Fruit fly (Drosophila melanogaster) whole organism, embryonic: ENCODE data around the gene PpD6.

ENCODE experiments used
- Aef1 ChIP-seq: fragments of 200-800 bp; sonication (Bioruptor generic); IDR thresholded peaks from 3 replicates; pipeline ENCODE4 v1.3.6; 2022; ENCODE audit warnings: missing biosample characterization, missing genetic modification characterization
- B-H1 ChIP-seq: fragments of 200-800 bp; sonication (Bioruptor generic); IDR thresholded peaks from 3 replicates; pipeline ENCODE4 v1.3.6; 2022; ENCODE audit warnings: missing biosample characterization, missing genetic modification characterization
- Blimp-1 ChIP-seq: fragments of 200-800 bp; sonication (Bioruptor generic); optimal IDR thresholded peaks from 3 replicates; lab custom pipeline; 2018; ENCODE audit warnings: missing biosample characterization, missing genetic modification characterization, mild to moderate bottlenecking, moderate library complexity, missing genetic modification reagents
- CG10209 ChIP-seq: fragments of 200-800 bp; sonication (Bioruptor generic); optimal IDR thresholded peaks from 3 replicates; lab custom pipeline; 2017; ENCODE audit warnings: missing biosample characterization, mild to moderate bottlenecking, missing genetic modification characterization, missing genetic modification reagents
- CG11093 ChIP-seq: fragments of 200-800 bp; sonication (Bioruptor generic); IDR thresholded peaks from 3 replicates; pipeline ENCODE4 v1.3.6; 2022; ENCODE audit warnings: missing biosample characterization, missing genetic modification characterization
- CG11723 ChIP-seq: fragments of 200-800 bp; sonication (Bioruptor generic); optimal IDR thresholded peaks from 2 replicates; lab custom pipeline; 2017; ENCODE audit warnings: missing biosample characterization, mild to moderate bottlenecking, missing genetic modification characterization
- CG1233 ChIP-seq: fragments of 200-800 bp; sonication (Bioruptor generic); optimal IDR thresholded peaks from 4 replicates; lab custom pipeline; 2018; ENCODE audit warnings: missing biosample characterization, mild to moderate bottlenecking, missing genetic modification characterization
- CG14965 ChIP-seq: fragments of 200-800 bp; sonication (Bioruptor generic); optimal IDR thresholded peaks from 2 replicates; lab custom pipeline; 2016; ENCODE audit warnings: missing biosample characterization, missing genetic modification characterization, borderline replicate concordance
- CG15479 ChIP-seq: fragments of 200-800 bp; sonication (Bioruptor generic); optimal IDR thresholded peaks from 3 replicates; lab custom pipeline; 2019; ENCODE audit warnings: missing biosample characterization, mild to moderate bottlenecking, missing genetic modification characterization, moderate library complexity
- CG15601 ChIP-seq: fragments of 200-800 bp; sonication (Bioruptor generic); optimal IDR thresholded peaks from 3 replicates; lab custom pipeline; 2019; ENCODE audit warnings: missing biosample characterization, mild to moderate bottlenecking, missing genetic modification characterization, moderate library complexity
- CG1603 ChIP-seq: fragments of 200-800 bp; sonication (Bioruptor generic); optimal IDR thresholded peaks from 2 replicates; lab custom pipeline; 2019; ENCODE audit warnings: missing biosample characterization, mild to moderate bottlenecking, missing genetic modification characterization, moderate library complexity
- CG2202 ChIP-seq: fragments of 200-800 bp; sonication (Bioruptor generic); optimal IDR thresholded peaks from 2 replicates; lab custom pipeline; 2018; ENCODE audit warnings: missing biosample characterization, mild to moderate bottlenecking, missing genetic modification characterization
- CG2712 ChIP-seq: fragments of 200-800 bp; optimal IDR thresholded peaks from 3 replicates; lab custom pipeline; 2019; ENCODE audit warnings: missing biosample characterization, mild to moderate bottlenecking, missing genetic modification characterization, moderate library complexity
- CG30020 ChIP-seq: fragments of 200-800 bp; optimal IDR thresholded peaks from 2 replicates; lab custom pipeline; 2019; ENCODE audit warnings: missing biosample characterization, mild to moderate bottlenecking, missing genetic modification characterization, moderate library complexity
- CG34376 ChIP-seq: fragments of 200-800 bp; sonication (Bioruptor generic); optimal IDR thresholded peaks from 2 replicates; lab custom pipeline; 2018; ENCODE audit warnings: missing biosample characterization, mild to moderate bottlenecking, missing genetic modification characterization
- CG43689 ChIP-seq: fragments of 200-800 bp; sonication (Bioruptor generic); IDR thresholded peaks from 2 replicates; pipeline ENCODE4 v1.3.6; 2022; ENCODE audit warnings: missing biosample characterization, missing genetic modification characterization
- CG5180 ChIP-seq: fragments of 200-800 bp; sonication (Bioruptor generic); optimal IDR thresholded peaks from 3 replicates; lab custom pipeline; 2017; ENCODE audit warnings: missing biosample characterization, missing genetic modification characterization, mild to moderate bottlenecking, moderate library complexity, missing genetic modification reagents
- CG5953 ChIP-seq: fragments of 200-800 bp; sonication (Bioruptor generic); IDR thresholded peaks from 2 replicates; pipeline ENCODE4 v1.3.6; 2022; ENCODE audit warnings: missing biosample characterization, missing genetic modification characterization
- CG6654 ChIP-seq: fragments of 200-800 bp; sonication (Bioruptor generic); optimal IDR thresholded peaks from 2 replicates; lab custom pipeline; 2017; ENCODE audit warnings: missing biosample characterization, mild to moderate bottlenecking, missing genetic modification characterization
- CG6683 ChIP-seq: fragments of 200-800 bp; sonication (Bioruptor generic); optimal IDR thresholded peaks from 2 replicates; lab custom pipeline; 2017; ENCODE audit warnings: missing biosample characterization, mild to moderate bottlenecking, missing genetic modification characterization, missing genetic modification reagents
- CG7556 ChIP-seq: fragments of 200-800 bp; sonication (Bioruptor generic); optimal IDR thresholded peaks from 2 replicates; lab custom pipeline; 2017; ENCODE audit warnings: missing biosample characterization, mild to moderate bottlenecking, missing genetic modification characterization
- CG8478 ChIP-seq: fragments of >200 bp; optimal IDR thresholded peaks from 2 replicates; lab custom pipeline; 2018
- Chrac-16 ChIP-seq: fragments of 200-800 bp; sonication (Bioruptor generic); optimal IDR thresholded peaks from 3 replicates; lab custom pipeline; 2016; ENCODE audit warnings: missing biosample characterization, missing genetic modification characterization
- Dek ChIP-seq: fragments of 200-800 bp; sonication (Bioruptor generic); optimal IDR thresholded peaks from 3 replicates; lab custom pipeline; 2019; ENCODE audit warnings: missing biosample characterization, mild to moderate bottlenecking, missing genetic modification characterization, moderate library complexity
- Dfd ChIP-seq, 2 experiments: fragments of >200 bp; optimal IDR thresholded peaks; 2 replicates each; lab custom pipeline; 2017; ENCODE audit warnings: missing biosample characterization in 2 of 2, missing genetic modification characterization in 2 of 2
- Doc2 ChIP-seq: fragments of 200-800 bp; sonication (Bioruptor generic); IDR thresholded peaks from 2 replicates; pipeline ENCODE4 v1.3.6; 2022; ENCODE audit warnings: missing biosample characterization, missing genetic modification characterization
- Dp ChIP-seq: fragments of 200-800 bp; sonication (Bioruptor generic); optimal IDR thresholded peaks from 2 replicates; lab custom pipeline; 2018; ENCODE audit warnings: missing biosample characterization, mild to moderate bottlenecking, missing genetic modification characterization, moderate library complexity
- Eip74EF ChIP-seq, 2 experiments: fragments of 200-800 bp in 1 of 2; fragments of >200 bp in 1 of 2; sonication (Bioruptor generic) in 1 of 2; optimal IDR thresholded peaks; 2 replicates each; lab custom pipeline; 2017 to 2019; ENCODE audit warnings: missing biosample characterization in 2 of 2, missing genetic modification characterization in 2 of 2, mild to moderate bottlenecking in 1 of 2, moderate library complexity in 1 of 2
- HLH4C ChIP-seq: fragments of 200-800 bp; sonication (Bioruptor generic); IDR thresholded peaks from 3 replicates; pipeline ENCODE4 v1.3.6; 2022; ENCODE audit warnings: missing biosample characterization, missing genetic modification characterization; ENCODE audit not compliant: partially characterized antibody
- HLHmδ ChIP-seq: fragments of 200-800 bp; sonication (Bioruptor generic); optimal IDR thresholded peaks from 2 replicates; lab custom pipeline; 2018; ENCODE audit warnings: missing biosample characterization, mild to moderate bottlenecking, missing genetic modification characterization, moderate library complexity
- Hmr ChIP-seq: fragments of 200-800 bp; sonication (Bioruptor generic); optimal IDR thresholded peaks from 3 replicates; lab custom pipeline; 2017; ENCODE audit warnings: mild to moderate bottlenecking, missing biosample characterization, missing genetic modification reagents, missing genetic modification characterization
- NFAT ChIP-seq: fragments of 200-800 bp; sonication (Bioruptor generic); IDR thresholded peaks from 2 replicates; pipeline ENCODE4 v1.3.6; 2022; ENCODE audit warnings: missing biosample characterization, missing genetic modification characterization
- Ptx1 ChIP-seq: fragments of 200-800 bp; sonication (Bioruptor generic); IDR thresholded peaks from 2 replicates; pipeline ENCODE4 v1.3.6; 2022; ENCODE audit warnings: missing biosample characterization, missing genetic modification characterization
- Scr ChIP-seq: fragments of 200-800 bp; sonication (Bioruptor generic); IDR thresholded peaks from 2 replicates; pipeline ENCODE4 v1.3.6; 2022; ENCODE audit warnings: missing biosample characterization, missing genetic modification characterization; ENCODE audit not compliant: partially characterized antibody
- Sin3A ChIP-seq: fragments of >200 bp; optimal IDR thresholded peaks from 2 replicates; lab custom pipeline; 2018
- dpn ChIP-seq, 2 experiments: fragments of 200-800 bp; sonication (Bioruptor generic); optimal IDR thresholded peaks; 3 replicates each; lab custom pipeline; 2016; ENCODE audit warnings: missing biosample characterization in 2 of 2, missing genetic modification characterization in 2 of 2
- esg ChIP-seq: fragments of 200-800 bp; sonication (Bioruptor generic); conservative IDR thresholded peaks from 2 replicates; pipeline ENCODE4 v1.3.6; 2022; ENCODE audit warnings: missing biosample characterization, missing genetic modification characterization
- eyg ChIP-seq: fragments of 200-800 bp; sonication (Bioruptor generic); optimal IDR thresholded peaks from 3 replicates; lab custom pipeline; 2016; ENCODE audit warnings: missing biosample characterization, missing genetic modification characterization
- h ChIP-seq: fragments of >200 bp; optimal IDR thresholded peaks from 2 replicates; lab custom pipeline; 2017
- kah ChIP-seq: fragments of 200-800 bp; sonication (Bioruptor generic); optimal IDR thresholded peaks from 2 replicates; lab custom pipeline; 2018; ENCODE audit warnings: missing biosample characterization, mild to moderate bottlenecking, missing genetic modification characterization
- lab ChIP-seq: fragments of 200-800 bp; sonication (Bioruptor generic); optimal IDR thresholded peaks from 3 replicates; lab custom pipeline; 2017; ENCODE audit warnings: missing biosample characterization, missing genetic modification characterization, mild to moderate bottlenecking, moderate library complexity, missing genetic modification reagents
- lilli ChIP-seq: fragments of 200-800 bp; sonication (Bioruptor generic); optimal IDR thresholded peaks from 3 replicates; lab custom pipeline; 2016; ENCODE audit warnings: missing biosample characterization, missing genetic modification characterization
- oc ChIP-seq: fragments of 200-800 bp; sonication (Bioruptor generic); optimal IDR thresholded peaks from 2 replicates; lab custom pipeline; 2018; ENCODE audit warnings: missing biosample characterization, mild to moderate bottlenecking, missing genetic modification characterization, moderate library complexity
- pb ChIP-seq: fragments of 200-800 bp; sonication (Bioruptor generic); optimal IDR thresholded peaks from 3 replicates; lab custom pipeline; 2016; ENCODE audit warnings: missing biosample characterization, missing genetic modification characterization
- peb ChIP-seq: fragments of 200-800 bp; sonication (Bioruptor generic); IDR thresholded peaks from 2 replicates; pipeline ENCODE4 v1.3.6; 2022; ENCODE audit warnings: missing biosample characterization, missing genetic modification characterization
- sna ChIP-seq: fragments of 200-800 bp; sonication (Bioruptor generic); IDR thresholded peaks from 2 replicates; pipeline ENCODE4 v1.3.6; 2022; ENCODE audit warnings: missing biosample characterization, missing genetic modification characterization; ENCODE audit not compliant: partially characterized antibody
- ssp ChIP-seq: fragments of 200-800 bp; sonication (Bioruptor generic); IDR thresholded peaks from 2 replicates; pipeline ENCODE4 v1.3.6; 2022; ENCODE audit warnings: missing biosample characterization, missing genetic modification characterization
- trh ChIP-seq: fragments of 200-800 bp; sonication (Bioruptor generic); optimal IDR thresholded peaks from 2 replicates; lab custom pipeline; 2016; ENCODE audit warnings: missing biosample characterization, missing genetic modification characterization
- unpg ChIP-seq: fragments of 200-800 bp; sonication (Bioruptor generic); optimal IDR thresholded peaks from 3 replicates; lab custom pipeline; 2018; ENCODE audit warnings: missing biosample characterization, mild to moderate bottlenecking, missing genetic modification characterization, moderate library complexity

Gene PpD6

DNA sequence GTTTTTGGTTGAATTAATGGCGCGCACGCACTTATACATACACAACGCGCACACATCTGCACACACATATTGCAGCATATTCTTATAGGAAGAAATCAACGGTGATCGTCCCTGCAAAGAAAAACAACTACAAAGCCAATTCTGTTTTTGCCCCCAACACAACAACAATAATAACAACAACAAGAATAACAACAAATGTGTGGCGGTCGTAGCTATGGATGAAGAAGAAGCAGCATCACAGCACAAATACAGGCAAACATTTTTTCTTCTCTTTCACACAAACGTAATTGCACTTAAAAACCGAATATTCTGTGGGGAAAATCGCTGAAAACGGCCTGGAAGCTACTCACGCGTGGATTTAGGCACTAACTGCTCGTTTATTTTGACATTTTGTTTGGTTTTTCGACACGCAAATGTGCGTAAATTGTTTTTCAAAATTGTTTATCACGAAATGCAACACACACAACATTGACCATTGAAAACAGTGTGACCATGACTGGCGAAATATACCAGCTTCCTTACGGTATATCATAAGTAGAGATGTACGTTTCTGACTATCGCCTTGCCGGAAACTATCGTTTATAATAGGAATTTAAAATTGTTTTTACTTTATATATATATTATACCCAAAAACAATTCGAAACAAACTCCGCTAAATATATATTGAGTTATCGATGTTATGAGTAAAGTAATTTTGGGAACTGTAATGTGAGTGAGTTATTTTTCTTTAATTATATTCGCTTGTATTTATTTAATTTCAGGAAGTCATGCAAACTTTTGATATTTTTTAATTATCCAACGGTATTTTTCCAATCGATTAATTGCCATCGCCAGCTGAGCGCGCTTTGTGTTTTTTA, 49.9 kb downstream of the PpD6 start, which contains the start of the genes Mad and gkt (continued):
- TF ChIP-seq CG6683 (GFP tag; lab: Kevin White, UChicago), result no peak
- no peak for TF ChIP-seq CG14965 (GFP tag; lab: Kevin White, UChicago)
- no peak for TF ChIP-seq lab (GFP tag; lab: Kevin White, UChicago)
- no peak for TF ChIP-seq lilli (GFP tag; lab: Kevin White, UChicago)
- no peak for TF ChIP-seq CG15601 (tag; lab: Kevin White, UChicago)
- TF ChIP-seq eyg (GFP tag; lab: Kevin White, UChicago), result no peak
- no peak for TF ChIP-seq CG6654 (GFP tag; lab: Kevin White, UChicago)
- no peak for TF ChIP-seq Eip74EF (GFP tag; optimal IDR thresholded peaks at IDR 0.05; lab: Kevin White, UChicago)
- TF ChIP-seq CG1233 (GFP tag; lab: Kevin White, UChicago), result no peak
- no peak for TF ChIP-seq esg (GFP tag; lab: Robert Waterston, UW)
- TF ChIP-seq unpg (GFP tag; lab: Kevin White, UChicago), result no peak
- peak; percentile 31; the same call in 1 of the 3 replicates for TF ChIP-seq HLH4C (GFP tag; lab: Robert Waterston, UW)
- TF ChIP-seq CG43689, result no peak
- TF ChIP-seq h (lab: Kevin White, UChicago), result no peak
- no peak for TF ChIP-seq B-H1 (GFP tag; lab: Robert Waterston, UW)
- TF ChIP-seq Ptx1, result no peak
- no peak for TF ChIP-seq CG2712
- TF ChIP-seq Doc2 (GFP tag; lab: Robert Waterston, UW), result no peak
- 0 out of 2 replicates have a peak, but pooled peaks have one; percentile 7 for TF ChIP-seq ssp (GFP tag; lab: Robert Waterston, UW)
- no peak for TF ChIP-seq peb
- TF ChIP-seq Dp, result peak; percentile 37
- no peak for TF ChIP-seq NFAT
- TF ChIP-seq Hmr (GFP tag; lab: Kevin White, UChicago), result no peak
- TF ChIP-seq dpn (GFP tag; optimal IDR thresholded peaks at IDR 0.05; lab: Kevin White, UChicago), result no peak
- TF ChIP-seq CG34376 (GFP tag; lab: Kevin White, UChicago), result no peak
- TF ChIP-seq trh, result no peak
- TF ChIP-seq CG1603 (tag; lab: Kevin White, UChicago), result peak; percentile 11
- TF ChIP-seq CG15479, result no peak
- TF ChIP-seq pb (GFP tag; lab: Kevin White, UChicago), result no peak
- 0 out of 2 replicates have a peak, but pooled peaks have one; percentile 30 for TF ChIP-seq sna (GFP tag; lab: Robert Waterston, UW)
- no peak for TF ChIP-seq CG5953
- TF ChIP-seq CG11093 (GFP tag; lab: Robert Waterston, UW), result no peak
- TF ChIP-seq Aef1 (GFP tag; lab: Robert Waterston, UW), result peak; percentile 36; the same call in 2 of the 3 replicates
- no peak for TF ChIP-seq CG10209 (GFP tag; lab: Kevin White, UChicago)
- no peak for TF ChIP-seq Dfd (GFP tag; optimal IDR thresholded peaks at IDR 0.05; lab: Kevin White, UChicago)
- no peak for TF ChIP-seq CG8478 (lab: Kevin White, UChicago)
- no peak for TF ChIP-seq oc
- TF ChIP-seq Chrac-16 (GFP tag; lab: Kevin White, UChicago), result no peak
- no peak for TF ChIP-seq kah
- TF ChIP-seq CG7556, result no peak
- TF ChIP-seq CG30020 (tag; lab: Kevin White, UChicago), result peak; percentile 20
- no peak for TF ChIP-seq Blimp-1 (GFP tag; lab: Kevin White, UChicago)
- TF ChIP-seq Scr (GFP tag; lab: Robert Waterston, UW), result peak; percentile 67
- TF ChIP-seq CG2202, result no peak
- peak; percentile 45 for TF ChIP-seq Sin3A (lab: Kevin White, UChicago)
- no peak for TF ChIP-seq CG11723 (GFP tag; lab: Kevin White, UChicago)
- TF ChIP-seq HLHmδ (GFP tag; lab: Kevin White, UChicago), result no peak
- no peak for TF ChIP-seq Dek (tag; lab: Kevin White, UChicago)
- no peak for TF ChIP-seq CG5180 (GFP tag; lab: Kevin White, UChicago)
